Fruit fly (Drosophila melanogaster) whole organism, embryonic: ENCODE results near the gene CG14212.
A peak's percentile ranks its signal among the peaks of the same experiment; 100 is the strongest.

ENCODE experiments used
- Abd-B ChIP-seq: fragments of 200-800 bp; sonication (Bioruptor generic); optimal IDR thresholded peaks from 2 replicates; lab custom pipeline; 2018; ENCODE audit warnings: missing biosample characterization, mild to moderate bottlenecking, missing genetic modification characterization, moderate library complexity
- Adf1 ChIP-seq: fragments of 200-800 bp; sonication (Bioruptor generic); IDR thresholded peaks from 2 replicates; pipeline ENCODE4 v1.3.6; 2022; ENCODE audit warnings: missing biosample characterization, missing genetic modification characterization
- B-H1 ChIP-seq: fragments of 200-800 bp; sonication (Bioruptor generic); IDR thresholded peaks from 3 replicates; pipeline ENCODE4 v1.3.6; 2022; ENCODE audit warnings: missing biosample characterization, missing genetic modification characterization
- CG10321 ChIP-seq: fragments of 200-800 bp; sonication (Bioruptor generic); IDR thresholded peaks from 2 replicates; pipeline ENCODE4 v1.3.6; 2022; ENCODE audit warnings: missing biosample characterization, missing genetic modification characterization
- CG11247 ChIP-seq: fragments of 200-800 bp; sonication (Bioruptor generic); IDR thresholded peaks from 2 replicates; pipeline ENCODE4 v1.3.6; 2022; ENCODE audit warnings: missing biosample characterization, missing genetic modification characterization
- CG11504 ChIP-seq: fragments of 200-800 bp; sonication (Bioruptor generic); optimal IDR thresholded peaks from 3 replicates; lab custom pipeline; 2019; ENCODE audit warnings: missing biosample characterization, mild to moderate bottlenecking, missing genetic modification characterization, moderate library complexity
- CG12659 ChIP-seq: fragments of 200-800 bp; sonication (Bioruptor generic); optimal IDR thresholded peaks from 3 replicates; lab custom pipeline; 2017; ENCODE audit warnings: mild to moderate bottlenecking, missing biosample characterization, missing genetic modification reagents, missing genetic modification characterization
- CG14050 ChIP-seq: fragments of 200-800 bp; sonication (Bioruptor generic); IDR thresholded peaks from 3 replicates; pipeline ENCODE4 v1.3.6; 2022; ENCODE audit warnings: missing biosample characterization, missing genetic modification characterization
- CG14667 ChIP-seq: fragments of 200-800 bp; sonication (Bioruptor generic); IDR thresholded peaks from 2 replicates; pipeline ENCODE4 v1.3.6; 2022; ENCODE audit warnings: missing biosample characterization, missing genetic modification characterization
- CG18262 ChIP-seq: fragments of 200-800 bp; optimal IDR thresholded peaks from 3 replicates; lab custom pipeline; 2019; ENCODE audit warnings: missing biosample characterization, mild to moderate bottlenecking, missing genetic modification characterization, moderate library complexity
- CG18599 ChIP-seq: fragments of 200-800 bp; sonication (Bioruptor generic); optimal IDR thresholded peaks from 3 replicates; lab custom pipeline; 2017; ENCODE audit warnings: missing biosample characterization, missing genetic modification characterization, mild to moderate bottlenecking, moderate library complexity, missing genetic modification reagents
- CG32772 ChIP-seq: fragments of 200-800 bp; sonication (Bioruptor generic); IDR thresholded peaks from 2 replicates; pipeline ENCODE4 v1.3.6; 2022; ENCODE audit warnings: missing biosample characterization, missing genetic modification characterization
- CG6654 ChIP-seq: fragments of 200-800 bp; sonication (Bioruptor generic); optimal IDR thresholded peaks from 2 replicates; lab custom pipeline; 2017; ENCODE audit warnings: missing biosample characterization, mild to moderate bottlenecking, missing genetic modification characterization
- CG9437 ChIP-seq: fragments of 200-800 bp; sonication (Bioruptor generic); optimal IDR thresholded peaks from 2 replicates; lab custom pipeline; 2018; ENCODE audit warnings: missing biosample characterization, mild to moderate bottlenecking, missing genetic modification characterization
- CG9932 ChIP-seq: fragments of 200-800 bp; sonication (Bioruptor generic); IDR thresholded peaks from 2 replicates; pipeline ENCODE4 v1.3.6; 2022; ENCODE audit warnings: missing biosample characterization, missing genetic modification characterization
- CrebB ChIP-seq: fragments of 200-800 bp; sonication (Bioruptor generic); optimal IDR thresholded peaks from 3 replicates; lab custom pipeline; 2018; ENCODE audit warnings: missing biosample characterization, mild to moderate bottlenecking, missing genetic modification characterization
- Ets65A ChIP-seq: fragments of 200-800 bp; sonication (Bioruptor generic); peaks from one replicate; lab custom pipeline; 2016; ENCODE audit warnings: missing biosample characterization, missing genetic modification characterization
- Fer1 ChIP-seq: fragments of 200-800 bp; sonication (Bioruptor generic); optimal IDR thresholded peaks from 2 replicates; lab custom pipeline; 2017; ENCODE audit warnings: missing biosample characterization, mild to moderate bottlenecking, missing genetic modification characterization
- MTF-1 ChIP-seq: fragments of 200-800 bp; sonication (Bioruptor generic); optimal IDR thresholded peaks from 2 replicates; lab custom pipeline; 2018; ENCODE audit warnings: missing biosample characterization, mild to moderate bottlenecking, missing genetic modification characterization, borderline replicate concordance
- NFAT ChIP-seq: fragments of 200-800 bp; sonication (Bioruptor generic); IDR thresholded peaks from 2 replicates; pipeline ENCODE4 v1.3.6; 2022; ENCODE audit warnings: missing biosample characterization, missing genetic modification characterization
- Neu2 ChIP-seq: fragments of 200-800 bp; sonication (Bioruptor generic); optimal IDR thresholded peaks from 3 replicates; lab custom pipeline; 2016; ENCODE audit warnings: missing biosample characterization, missing genetic modification characterization, borderline replicate concordance
- NfI ChIP-seq: fragments of 200-800 bp; sonication (Bioruptor generic); optimal IDR thresholded peaks from 3 replicates; lab custom pipeline; 2018; ENCODE audit warnings: missing biosample characterization, mild to moderate bottlenecking, missing genetic modification characterization, moderate library complexity
- Sox100B ChIP-seq: fragments of 200-800 bp; sonication (Bioruptor generic); optimal IDR thresholded peaks from 3 replicates; lab custom pipeline; 2018; ENCODE audit warnings: missing biosample characterization, mild to moderate bottlenecking, missing genetic modification characterization
- Usf ChIP-seq: fragments of 200-800 bp; sonication (Bioruptor generic); optimal IDR thresholded peaks from 2 replicates; lab custom pipeline; 2017; ENCODE audit warnings: missing genotype, missing biosample characterization, missing genetic modification characterization
- YL-1 ChIP-seq: fragments of 200-800 bp; sonication (Bioruptor generic); optimal IDR thresholded peaks from 3 replicates; lab custom pipeline; 2017; ENCODE audit warnings: missing biosample characterization, mild to moderate bottlenecking, missing genetic modification characterization
- amos ChIP-seq: fragments of 200-800 bp; sonication (Bioruptor generic); IDR thresholded peaks from 2 replicates; pipeline ENCODE4 v1.3.6; 2022; ENCODE audit warnings: missing biosample characterization, missing genetic modification characterization; ENCODE audit not compliant: partially characterized antibody
- bab2 ChIP-seq: fragments of 200-800 bp; sonication (Bioruptor generic); optimal IDR thresholded peaks from 2 replicates; lab custom pipeline; 2016; ENCODE audit warnings: missing biosample characterization, missing genetic modification characterization
- btn ChIP-seq: fragments of 200-800 bp; sonication (Bioruptor generic); optimal IDR thresholded peaks from 2 replicates; lab custom pipeline; 2016; ENCODE audit warnings: missing biosample characterization, missing genetic modification characterization
- cad ChIP-seq: fragments of >200 bp; optimal IDR thresholded peaks from 2 replicates; lab custom pipeline; 2017; ENCODE audit warnings: missing biosample characterization, missing genetic modification characterization
- chif ChIP-seq, 2 experiments: fragments of 200-800 bp; sonication (Bioruptor generic); optimal IDR thresholded peaks; 3 replicates each; lab custom pipeline; 2016; ENCODE audit warnings: missing biosample characterization in 2 of 2, missing genetic modification characterization in 2 of 2
- fd3F ChIP-seq: fragments of 200-800 bp; sonication (Bioruptor generic); optimal IDR thresholded peaks from 2 replicates; lab custom pipeline; 2018; ENCODE audit warnings: missing biosample characterization, mild to moderate bottlenecking, missing genetic modification characterization, moderate library complexity
- lilli ChIP-seq: fragments of 200-800 bp; sonication (Bioruptor generic); optimal IDR thresholded peaks from 3 replicates; lab custom pipeline; 2016; ENCODE audit warnings: missing biosample characterization, missing genetic modification characterization
- mirr ChIP-seq: fragments of 200-800 bp; sonication (Bioruptor generic); optimal IDR thresholded peaks from 3 replicates; lab custom pipeline; 2018; ENCODE audit warnings: missing biosample characterization, mild to moderate bottlenecking, missing genetic modification characterization
- mld ChIP-seq: fragments of 200-800 bp; sonication (Bioruptor generic); IDR thresholded peaks from 3 replicates; pipeline ENCODE4 v1.3.6; 2022; ENCODE audit warnings: missing biosample characterization, missing genetic modification characterization; ENCODE audit not compliant: partially characterized antibody
- pan ChIP-seq, 4 experiments: fragments of >200 bp in 3 of 4; fragments of 200-800 bp in 1 of 4; sonication (Bioruptor generic) in 1 of 4; optimal IDR thresholded peaks in 3 of 4; IDR thresholded peaks in 1 of 4; 2 replicates each; pipeline versions ENCODE4 v1.3.6 to Lab custom; 2017 to 2022; ENCODE audit warnings: missing biosample characterization in 2 of 4, missing genetic modification characterization in 2 of 4, mixed read lengths in 1 of 4
- pita ChIP-seq: fragments of 200-800 bp; sonication (Bioruptor generic); optimal IDR thresholded peaks from 2 replicates; lab custom pipeline; 2017; ENCODE audit warnings: missing biosample characterization, mild to moderate bottlenecking, missing genetic modification characterization
- ranshi ChIP-seq: fragments of 200-800 bp; sonication (Bioruptor generic); IDR thresholded peaks from 2 replicates; pipeline ENCODE4 v1.3.6; 2022; ENCODE audit warnings: missing biosample characterization, missing genetic modification characterization
- repo ChIP-seq: fragments of 200-800 bp; sonication (Bioruptor generic); optimal IDR thresholded peaks from 2 replicates; lab custom pipeline; 2016; ENCODE audit warnings: missing biosample characterization, missing genetic modification characterization
- sisA ChIP-seq: fragments of 200-800 bp; sonication (Bioruptor generic); IDR thresholded peaks from 2 replicates; pipeline ENCODE4 v1.3.6; 2022; ENCODE audit warnings: missing biosample characterization, missing genetic modification characterization
- slbo ChIP-seq: fragments of 200-800 bp; sonication (Bioruptor generic); IDR thresholded peaks from 2 replicates; pipeline ENCODE4 v1.3.6; 2022; ENCODE audit warnings: missing biosample characterization, missing genetic modification characterization
- slp2 ChIP-seq: fragments of 200-800 bp; sonication (Bioruptor generic); optimal IDR thresholded peaks from 2 replicates; lab custom pipeline; 2016; ENCODE audit warnings: missing biosample characterization, missing genetic modification characterization
- so ChIP-seq: fragments of 200-800 bp; sonication (Bioruptor generic); IDR thresholded peaks from 3 replicates; pipeline ENCODE4 v1.3.6; 2022; ENCODE audit warnings: missing biosample characterization, missing genetic modification characterization
- sqz ChIP-seq: fragments of 200-800 bp; sonication (Bioruptor generic); optimal IDR thresholded peaks from 3 replicates; lab custom pipeline; 2018; ENCODE audit warnings: missing biosample characterization, mild to moderate bottlenecking, missing genetic modification characterization
- sug ChIP-seq: fragments of 200-800 bp; optimal IDR thresholded peaks from 2 replicates; lab custom pipeline; 2019; ENCODE audit warnings: missing biosample characterization, mild to moderate bottlenecking, missing genetic modification characterization, moderate library complexity
- tup ChIP-seq: fragments of 200-800 bp; sonication (Bioruptor generic); optimal IDR thresholded peaks from 2 replicates; lab custom pipeline; 2016; ENCODE audit warnings: missing biosample characterization, mild to moderate bottlenecking, missing genetic modification characterization, moderate library complexity
- vvl ChIP-seq: fragments of 200-800 bp; sonication (Bioruptor generic); IDR thresholded peaks from 2 replicates; pipeline ENCODE4 v1.3.6; 2022; ENCODE audit warnings: missing biosample characterization, missing genetic modification characterization
- yki ChIP-seq: fragments of >200 bp; optimal IDR thresholded peaks from 3 replicates; lab custom pipeline; 2018

Gene CG14212

dm6 chrX:19603953-19604352 lies 21.6 kb upstream of the CG14212 start (continued):
- peak; percentile 78 for TF ChIP-seq CG12659 (GFP tag; lab: Kevin White, UChicago)
- TF ChIP-seq sqz (GFP tag; lab: Kevin White, UChicago), result peak; percentile 5
- TF ChIP-seq CG9932 (GFP tag; lab: Robert Waterston, UW), result peak; percentile 92
- peak; percentile 60 for TF ChIP-seq CG14667
- peak; percentile 85 for TF ChIP-seq lilli
- TF ChIP-seq bab2, result peak; percentile 43
- TF ChIP-seq repo (GFP tag; lab: Kevin White, UChicago), result peak; percentile 43
- peak; percentile 53 for TF ChIP-seq Sox100B (GFP tag; lab: Kevin White, UChicago)
- peak; percentile 80 for TF ChIP-seq NfI
- TF ChIP-seq pan (optimal IDR thresholded peaks at IDR 0.05; lab: Kevin White, UChicago), result no peak
- TF ChIP-seq pan (GFP tag; optimal IDR thresholded peaks at IDR 0.05 in 1 of 2, IDR thresholded peaks at IDR 0.05 in 1 of 2), result peak in 1 of 2 experiments; percentile 83
- peak; percentile 77 for TF ChIP-seq Fer1
- no peak for TF ChIP-seq amos (GFP tag; lab: Robert Waterston, UW)
- TF ChIP-seq B-H1, result peak; percentile 56; the same call in 1 of the 3 replicates
- TF ChIP-seq pita, result no peak
- TF ChIP-seq fd3F (GFP tag; lab: Kevin White, UChicago), result peak; percentile 71
- peak; percentile 73 for TF ChIP-seq NFAT
- no peak for TF ChIP-seq yki (lab: Kevin White, UChicago)
- TF ChIP-seq mirr, result peak; percentile 52
- no peak for TF ChIP-seq btn (GFP tag; lab: Kevin White, UChicago)
- peak; percentile 56; the same call in 1 of the 2 replicates for TF ChIP-seq Adf1 (GFP tag; lab: Robert Waterston, UW)
- no peak for TF ChIP-seq CG10321 (GFP tag; lab: Robert Waterston, UW)
- TF ChIP-seq mld (GFP tag; lab: Robert Waterston, UW), result no peak
- peak; percentile 82 for TF ChIP-seq sug (tag; lab: Kevin White, UChicago)
- TF ChIP-seq so, result peak; percentile 83
- TF ChIP-seq Neu2 (GFP tag; lab: Kevin White, UChicago), result no peak
- peak; percentile 42 for TF ChIP-seq slp2 (GFP tag; lab: Kevin White, UChicago)
- TF ChIP-seq CG11504 (tag; lab: Kevin White, UChicago), result peak; percentile 87
- TF ChIP-seq CG32772 (GFP tag; lab: Robert Waterston, UW), result peak; percentile 66; the same call in 1 of the 2 replicates
- TF ChIP-seq MTF-1 (GFP tag; lab: Kevin White, UChicago), result peak; percentile 50
- TF ChIP-seq CG18599, result peak; percentile 81
- TF ChIP-seq YL-1, result no peak
- TF ChIP-seq slbo (GFP tag; lab: Robert Waterston, UW), result peak; percentile 87
- TF ChIP-seq cad (GFP tag; lab: Kevin White, UChicago), result no peak
- TF ChIP-seq vvl (GFP tag; lab: Robert Waterston, UW), result peak; percentile 91
- peak; percentile 80; the same call in 1 of the 2 replicates for TF ChIP-seq ranshi (GFP tag; lab: Robert Waterston, UW)
- TF ChIP-seq tup (GFP tag; lab: Kevin White, UChicago), result no peak
- TF ChIP-seq CG6654 (GFP tag; lab: Kevin White, UChicago), result peak; percentile 7
- TF ChIP-seq Usf, result no peak
- TF ChIP-seq CrebB (tag; lab: Kevin White, UChicago), result peak; percentile 52
- peak; percentile 77 for TF ChIP-seq CG11247
- TF ChIP-seq CG18262, result peak; percentile 65
- peak; percentile 70 for TF ChIP-seq Abd-B
- peak; percentile 81 for TF ChIP-seq sisA (GFP tag; lab: Robert Waterston, UW)
- TF ChIP-seq CG9437 (GFP tag; lab: Kevin White, UChicago), result peak; percentile 49
- peak; percentile 72 for TF ChIP-seq CG14050 (GFP tag; lab: Robert Waterston, UW)
- peak; percentile 94 for TF ChIP-seq Ets65A (GFP tag; lab: Kevin White, UChicago)
- peak; percentile 43 to 62 for TF ChIP-seq chif (GFP tag; optimal IDR thresholded peaks at IDR 0.05; lab: Kevin White, UChicago)
